Worm (Caenorhabditis elegans) whole organism, young adult: Measurements from ENCODE around the gene enu-3.1.
A peak's percentile ranks its signal among the peaks of the same experiment; 100 is the strongest.

ENCODE experiments used
- C06A6.2 ChIP-seq: fragments of 200-800 bp; sonication (Bioruptor generic); conservative IDR thresholded peaks from 2 replicates; pipeline ENCODE4 v1.3.6; 2022; ENCODE audit warnings: missing genetic modification characterization, missing compliant biosample characterization
- C17E4.6 ChIP-seq: fragments of 200-800 bp; sonication (Bioruptor generic); IDR thresholded peaks from 2 replicates; pipeline ENCODE4 v1.3.6; 2022; ENCODE audit warnings: missing genetic modification reagents, missing genetic modification characterization, missing compliant biosample characterization
- F10E7.11 ChIP-seq: sonication (generic microtip); optimal IDR thresholded peaks from 2 replicates; lab custom pipeline; 2017; ENCODE audit warnings: mild to moderate bottlenecking, missing genetic modification characterization, moderate library complexity, missing compliant biosample characterization
- F22D6.2 ChIP-seq: sonication (generic microtip); optimal IDR thresholded peaks from 2 replicates; lab custom pipeline; 2016; ENCODE audit warnings: mild to moderate bottlenecking, missing genetic modification characterization, missing compliant biosample characterization
- F33H1.4 ChIP-seq: fragments of 200-800 bp; sonication (Bioruptor generic); IDR thresholded peaks from 2 replicates; pipeline ENCODE4 v1.3.6; 2022; ENCODE audit warnings: missing genetic modification reagents, missing genetic modification characterization, missing compliant biosample characterization
- F39B2.1 ChIP-seq: fragments of 200-800 bp; sonication (Bioruptor generic); IDR thresholded peaks from 2 replicates; pipeline ENCODE4 v1.3.6; 2022; ENCODE audit warnings: missing genetic modification reagents, missing genetic modification characterization, missing compliant biosample characterization
- F52B5.7 ChIP-seq: sonication (generic microtip); optimal IDR thresholded peaks from 2 replicates; lab custom pipeline; 2016; ENCODE audit warnings: mild to moderate bottlenecking, missing genetic modification characterization, missing compliant biosample characterization
- F57C9.4 ChIP-seq: sonication (generic microtip); optimal IDR thresholded peaks from 2 replicates; lab custom pipeline; 2017; ENCODE audit warnings: mild to moderate bottlenecking, missing genetic modification characterization, missing compliant biosample characterization
- K12H6.12 ChIP-seq: fragments of 200-800 bp; sonication (Bioruptor generic); optimal IDR thresholded peaks from 2 replicates; lab custom pipeline; 2018; ENCODE audit warnings: mild to moderate bottlenecking, missing genetic modification characterization, missing compliant biosample characterization
- T26A5.8 ChIP-seq: sonication (generic microtip); optimal IDR thresholded peaks from 2 replicates; lab custom pipeline; 2016; ENCODE audit warnings: missing genetic modification characterization, missing compliant biosample characterization
- Y56A3A.18 ChIP-seq: fragments of 200-800 bp; sonication (Bioruptor generic); IDR thresholded peaks from 2 replicates; pipeline ENCODE4 v1.3.6; 2022; ENCODE audit warnings: missing genetic modification reagents, missing genetic modification characterization, missing compliant biosample characterization
- Y79H2A.3 ChIP-seq: fragments of 200-800 bp; sonication (Bioruptor generic); conservative IDR thresholded peaks from 2 replicates; pipeline ENCODE4 v1.3.6; 2022; ENCODE audit warnings: missing genetic modification reagents, missing genetic modification characterization, missing compliant biosample characterization
- ZK185.1 ChIP-seq: sonication (generic microtip); optimal IDR thresholded peaks from 2 replicates; lab custom pipeline; 2016; ENCODE audit warnings: mild to moderate bottlenecking, missing genetic modification characterization, missing compliant biosample characterization; ENCODE audit not compliant: poor library complexity, severe bottlenecking
- aptf-2 ChIP-seq: fragments of 200-800 bp; sonication (Bioruptor generic); conservative IDR thresholded peaks from 2 replicates; pipeline ENCODE4 v1.3.6; 2022; ENCODE audit warnings: missing genetic modification reagents, missing genetic modification characterization, missing compliant biosample characterization
- athp-1 ChIP-seq: sonication (generic microtip); optimal IDR thresholded peaks from 2 replicates; lab custom pipeline; 2017; ENCODE audit warnings: mild to moderate bottlenecking, missing genetic modification characterization, missing compliant biosample characterization
- bed-1 ChIP-seq: fragments of 200-800 bp; sonication (Bioruptor generic); IDR thresholded peaks from 2 replicates; pipeline ENCODE4 v1.3.6; 2022; ENCODE audit warnings: missing genetic modification reagents, missing genetic modification characterization, missing compliant biosample characterization
- cebp-1 ChIP-seq, 2 experiments: fragments of 200-800 bp in 1 of 2; sonication (Bioruptor generic) in 1 of 2; sonication (generic microtip) in 1 of 2; IDR thresholded peaks in 1 of 2; optimal IDR thresholded peaks in 1 of 2; 2 replicates each; pipeline versions ENCODE4 v1.3.6 to Lab custom; 2017 to 2022; ENCODE audit warnings: missing compliant biosample characterization in 2 of 2, missing genetic modification characterization in 2 of 2, mild to moderate bottlenecking in 1 of 2, missing genetic modification reagents in 1 of 2, moderate library complexity in 1 of 2
- cebp-2 ChIP-seq: fragments of 200-800 bp; sonication (Bioruptor generic); IDR thresholded peaks from 2 replicates; pipeline ENCODE4 v1.3.6; 2022; ENCODE audit warnings: missing genetic modification characterization, missing compliant biosample characterization
- ceh-100 ChIP-seq: fragments of 200-800 bp; sonication (Bioruptor generic); IDR thresholded peaks from 2 replicates; pipeline ENCODE4 v1.3.6; 2022; ENCODE audit warnings: missing genetic modification reagents, missing genetic modification characterization, missing compliant biosample characterization
- ceh-40 ChIP-seq: fragments of 200-800 bp; sonication (Bioruptor generic); IDR thresholded peaks from 2 replicates; pipeline ENCODE4 v1.3.6; 2022; ENCODE audit warnings: missing genetic modification characterization, missing compliant biosample characterization
- ceh-91 ChIP-seq: fragments of 200-800 bp; sonication (Bioruptor generic); IDR thresholded peaks from 2 replicates; pipeline ENCODE4 v1.3.6; 2022; ENCODE audit warnings: missing genetic modification reagents, missing genetic modification characterization, missing compliant biosample characterization
- chd-7 ChIP-seq: sonication (generic microtip); optimal IDR thresholded peaks from 2 replicates; lab custom pipeline; 2016; ENCODE audit warnings: mild to moderate bottlenecking, missing genetic modification characterization, moderate library complexity, missing compliant biosample characterization
- dox-1 ChIP-seq: fragments of 200-800 bp; sonication (Bioruptor generic); IDR thresholded peaks from 2 replicates; pipeline ENCODE4 v1.3.6; 2022; ENCODE audit warnings: missing genetic modification reagents, missing genetic modification characterization, missing compliant biosample characterization
- dpff-1 ChIP-seq: sonication (generic microtip); optimal IDR thresholded peaks from 2 replicates; lab custom pipeline; 2017; ENCODE audit warnings: mild to moderate bottlenecking, missing genetic modification characterization, missing compliant biosample characterization
- dpl-1 ChIP-seq: fragments of 150-350 bp; optimal IDR thresholded peaks from 2 replicates; lab custom pipeline; 2014; ENCODE audit warnings: missing biosample characterization, missing genetic modification reagents, missing genetic modification characterization
- egl-18 ChIP-seq: fragments of 200-800 bp; sonication (Bioruptor generic); IDR thresholded peaks from 2 replicates; pipeline ENCODE4 v1.3.6; 2022; ENCODE audit warnings: missing genetic modification reagents, missing genetic modification characterization, missing compliant biosample characterization
- egl-44 ChIP-seq: fragments of 200-800 bp; sonication (Bioruptor generic); IDR thresholded peaks from 2 replicates; pipeline ENCODE4 v1.3.6; 2022; ENCODE audit warnings: missing genetic modification reagents, missing genetic modification characterization, missing compliant biosample characterization
- ekl-4 ChIP-seq: fragments of 200-800 bp; sonication (Bioruptor generic); IDR thresholded peaks from 2 replicates; pipeline ENCODE4 v1.3.6; 2022; ENCODE audit warnings: missing genetic modification reagents, missing genetic modification characterization, missing compliant biosample characterization
- fkh-3 ChIP-seq: sonication (generic microtip); optimal IDR thresholded peaks from 2 replicates; lab custom pipeline; 2016; ENCODE audit warnings: mild to moderate bottlenecking, missing genetic modification characterization, missing compliant biosample characterization
- gei-17 ChIP-seq: fragments of 200-800 bp; sonication (Bioruptor generic); optimal IDR thresholded peaks from 2 replicates; lab custom pipeline; 2018; ENCODE audit warnings: mild to moderate bottlenecking, missing genetic modification characterization, missing compliant biosample characterization
- hmg-1.2 ChIP-seq: fragments of 200-800 bp; sonication (Bioruptor generic); IDR thresholded peaks from 2 replicates; pipeline ENCODE4 v1.3.6; 2022; ENCODE audit warnings: missing genetic modification reagents, missing genetic modification characterization, missing compliant biosample characterization
- hrde-1 ChIP-seq: sonication (generic microtip); optimal IDR thresholded peaks from 2 replicates; lab custom pipeline; 2016; ENCODE audit warnings: missing genetic modification characterization, mild to moderate bottlenecking, missing compliant biosample characterization, moderate library complexity, missing genotype, missing genetic modification reagents, borderline replicate concordance
- hsf-1 ChIP-seq: fragments of 200-800 bp; sonication (Bioruptor generic); IDR thresholded peaks from 2 replicates; pipeline ENCODE4 v1.3.6; 2022; ENCODE audit warnings: missing genetic modification reagents, missing genetic modification characterization, missing compliant biosample characterization
- lag-1 ChIP-seq: fragments of 200-800 bp; sonication (Bioruptor generic); IDR thresholded peaks from 2 replicates; pipeline ENCODE4 v1.3.6; 2022; ENCODE audit warnings: missing genetic modification reagents, missing genetic modification characterization, missing compliant biosample characterization
- lin-26 ChIP-seq: fragments of 200-800 bp; sonication (Bioruptor generic); IDR thresholded peaks from 2 replicates; pipeline ENCODE4 v1.3.6; 2022; ENCODE audit warnings: missing genetic modification reagents, missing genetic modification characterization, missing compliant biosample characterization
- lin-35 ChIP-seq, 3 experiments: fragments of 150-350 bp in 2 of 3; sonication (generic microtip) in 1 of 3; optimal IDR thresholded peaks; 2 replicates each; lab custom pipeline; 2014 to 2018; ENCODE audit warnings: missing biosample characterization in 3 of 3, missing genetic modification characterization in 3 of 3, missing genetic modification reagents in 3 of 3
- madf-6 ChIP-seq: fragments of 200-800 bp; sonication (Bioruptor generic); IDR thresholded peaks from 2 replicates; pipeline ENCODE4 v1.3.6; 2022; ENCODE audit warnings: missing genetic modification reagents, missing genetic modification characterization, missing compliant biosample characterization
- mcd-1 ChIP-seq: fragments of 200-800 bp; sonication (Bioruptor generic); IDR thresholded peaks from 2 replicates; pipeline ENCODE4 v1.3.6; 2022; ENCODE audit warnings: missing genetic modification reagents, missing genetic modification characterization, missing compliant biosample characterization
- nfya-2 ChIP-seq: fragments of 200-800 bp; sonication (Bioruptor generic); IDR thresholded peaks from 2 replicates; pipeline ENCODE4 v1.3.6; 2022; ENCODE audit warnings: missing genetic modification reagents, missing genetic modification characterization, missing compliant biosample characterization
- nfyb-1 ChIP-seq: fragments of 200-800 bp; sonication (Bioruptor generic); IDR thresholded peaks from 2 replicates; pipeline ENCODE4 v1.3.6; 2022; ENCODE audit warnings: missing genetic modification reagents, missing genetic modification characterization, missing compliant biosample characterization
- nhr-90 ChIP-seq: sonication (generic microtip); optimal IDR thresholded peaks from 2 replicates; lab custom pipeline; 2016; ENCODE audit warnings: missing genotype, mild to moderate bottlenecking, missing genetic modification characterization, missing compliant biosample characterization
- pha-4 ChIP-seq: fragments of 150-350 bp; sonication (generic microtip); optimal IDR thresholded peaks from 2 replicates; lab custom pipeline; 2014; ENCODE audit warnings: missing biosample characterization, missing genetic modification reagents, missing genetic modification characterization
- sea-2 ChIP-seq: fragments of 200-800 bp; sonication (Bioruptor generic); IDR thresholded peaks from 2 replicates; pipeline ENCODE4 v1.3.6; 2022; ENCODE audit warnings: missing genetic modification characterization, missing compliant biosample characterization
- unc-130 ChIP-seq: sonication (generic microtip); optimal IDR thresholded peaks from 2 replicates; lab custom pipeline; 2016; ENCODE audit warnings: missing genetic modification reagents, missing genetic modification characterization, missing compliant biosample characterization
- zim-3 ChIP-seq: sonication (generic microtip); optimal IDR thresholded peaks from 2 replicates; lab custom pipeline; 2017; ENCODE audit warnings: mild to moderate bottlenecking, missing genetic modification characterization, moderate library complexity, missing compliant biosample characterization
- ztf-18 ChIP-seq: sonication (generic microtip); optimal IDR thresholded peaks from 2 replicates; lab custom pipeline; 2016; ENCODE audit warnings: missing genotype, mild to moderate bottlenecking, missing genetic modification characterization, missing compliant biosample characterization
- ztf-25 ChIP-seq: fragments of 200-800 bp; sonication (Bioruptor generic); IDR thresholded peaks from 2 replicates; pipeline ENCODE4 v1.3.6; 2022; ENCODE audit warnings: missing genetic modification reagents, missing genetic modification characterization, missing compliant biosample characterization
- ztf-26 ChIP-seq: sonication (generic microtip); optimal IDR thresholded peaks from 2 replicates; lab custom pipeline; 2017; ENCODE audit warnings: missing genetic modification characterization, missing compliant biosample characterization
- ztf-28 ChIP-seq: fragments of 200-800 bp; sonication (Bioruptor generic); IDR thresholded peaks from 2 replicates; pipeline ENCODE4 v1.3.6; 2022; ENCODE audit warnings: missing genetic modification reagents, missing genetic modification characterization, missing compliant biosample characterization

The enu-3.1 gene

DNA sequence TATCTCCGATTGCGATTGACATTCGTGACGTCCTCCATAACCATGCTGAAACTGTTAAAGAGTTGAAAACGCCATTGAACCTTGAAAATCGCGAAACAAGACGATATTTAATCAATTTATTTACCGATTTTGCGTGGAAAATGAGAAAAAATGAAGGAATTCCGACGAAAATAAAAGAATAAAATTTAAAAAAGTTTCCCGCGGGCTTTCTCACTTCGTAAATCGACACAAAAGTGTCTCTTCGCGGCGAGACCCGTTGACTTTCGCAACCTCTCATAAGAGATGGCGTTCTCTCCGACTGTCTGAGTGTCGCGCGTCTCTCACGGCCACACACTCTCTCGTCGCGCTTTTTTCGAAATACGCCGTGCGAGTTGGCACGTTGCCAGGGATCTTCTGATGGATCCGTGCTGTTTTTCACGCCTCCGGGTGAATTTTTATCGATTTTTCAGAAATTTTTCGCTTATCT lies 28.8 kb upstream of the enu-3.1 start, which contains the start of gene hat-1 (continued):
- 0 out of 2 replicates have a peak, but pooled peaks have one; percentile 53 for TF ChIP-seq egl-18 (GFP tag; lab: Robert Waterston, UW)
- peak; percentile 96 for TF ChIP-seq madf-6
- TF ChIP-seq athp-1 (tag; lab: Kevin White, UChicago), result peak; percentile 97
- TF ChIP-seq C17E4.6, result peak; percentile 91
- peak; percentile 89 for TF ChIP-seq C06A6.2
- TF ChIP-seq dpl-1 (GFP tag; lab: Kevin White, UChicago), result peak; percentile 87
- TF ChIP-seq F57C9.4 (tag; lab: Kevin White, UChicago), result no peak
- peak; percentile 98 for TF ChIP-seq cebp-1 (GFP tag; IDR thresholded peaks at IDR 0.05; lab: Robert Waterston, UW)
- peak; percentile 100 for TF ChIP-seq cebp-1 (tag; optimal IDR thresholded peaks at IDR 0.05; lab: Kevin White, UChicago)
- TF ChIP-seq ceh-91 (GFP tag; lab: Robert Waterston, UW), result peak; percentile 93
- peak; percentile 53; the same call in 1 of the 2 replicates for TF ChIP-seq egl-44 (GFP tag; lab: Robert Waterston, UW)
- no peak for TF ChIP-seq nhr-90 (tag; lab: Kevin White, UChicago)
- TF ChIP-seq chd-7, result peak; percentile 90
- TF ChIP-seq gei-17 (GFP tag; lab: Kevin White, UChicago), result peak; percentile 85
- peak; percentile 95 for TF ChIP-seq ztf-26 (tag; lab: Kevin White, UChicago)
- peak; percentile 16 for TF ChIP-seq zim-3 (tag; lab: Kevin White, UChicago)
- TF ChIP-seq pha-4 (tag; lab: Kevin White, UChicago), result peak; percentile 76
- TF ChIP-seq lag-1 (GFP tag; lab: Robert Waterston, UW), result no peak
- peak; percentile 90 for TF ChIP-seq Y56A3A.18 (GFP tag; lab: Robert Waterston, UW)
- peak; percentile 54 for TF ChIP-seq aptf-2
- no peak for TF ChIP-seq cebp-2 (GFP tag; lab: Robert Waterston, UW)
- TF ChIP-seq F33H1.4 (GFP tag; lab: Robert Waterston, UW), result peak; percentile 100
- TF ChIP-seq nfya-2 (GFP tag; lab: Robert Waterston, UW), result no peak
- peak; percentile 99 for TF ChIP-seq dox-1 (GFP tag; lab: Robert Waterston, UW)
- TF ChIP-seq hsf-1 (GFP tag; lab: Robert Waterston, UW), result peak; percentile 84
- peak; percentile 77 for TF ChIP-seq unc-130 (GFP tag; lab: Kevin White, UChicago)
- peak; percentile 89 for TF ChIP-seq K12H6.12
- no peak for TF ChIP-seq dpff-1 (tag; lab: Kevin White, UChicago)
- TF ChIP-seq ceh-100 (GFP tag; lab: Robert Waterston, UW), result peak; percentile 88
- TF ChIP-seq ceh-40 (GFP tag; lab: Robert Waterston, UW), result no peak
- TF ChIP-seq Y79H2A.3 (GFP tag; lab: Robert Waterston, UW), result no peak
- TF ChIP-seq ekl-4 (GFP tag; lab: Robert Waterston, UW), result peak; percentile 97
- TF ChIP-seq F22D6.2, result peak; percentile 63
- TF ChIP-seq F39B2.1, result no peak
- no peak for TF ChIP-seq F52B5.7
- peak; percentile 4 to 92 (median 49) for TF ChIP-seq lin-35 (GFP tag; optimal IDR thresholded peaks at IDR 0.05; lab: Kevin White, UChicago)
- TF ChIP-seq ztf-28 (GFP tag; lab: Robert Waterston, UW), result peak; percentile 82
- no peak for TF ChIP-seq bed-1 (GFP tag; lab: Robert Waterston, UW)
- peak; percentile 73 for TF ChIP-seq hrde-1 (tag; lab: Kevin White, UChicago)
- no peak for TF ChIP-seq T26A5.8 (tag; lab: Kevin White, UChicago)
- TF ChIP-seq F10E7.11 (tag; lab: Kevin White, UChicago), result no peak
- no peak for TF ChIP-seq fkh-3 (tag; lab: Kevin White, UChicago)
- TF ChIP-seq sea-2 (GFP tag; lab: Robert Waterston, UW), result peak; percentile 71; the same call in 1 of the 2 replicates
- peak; percentile 82 for TF ChIP-seq ztf-18
- no peak for TF ChIP-seq ZK185.1 (tag; lab: Kevin White, UChicago)
- TF ChIP-seq hmg-1.2 (GFP tag; lab: Robert Waterston, UW), result peak; percentile 100
- TF ChIP-seq ztf-25, result no peak
- TF ChIP-seq lin-26 (GFP tag; lab: Robert Waterston, UW), result 0 out of 2 replicates have a peak, but pooled peaks have one; percentile 43
- peak; percentile 97 for TF ChIP-seq nfyb-1 (GFP tag; lab: Robert Waterston, UW)
- peak; percentile 97 for TF ChIP-seq mcd-1 (GFP tag; lab: Robert Waterston, UW)
